Fruit fly (Drosophila melanogaster) whole organism, wandering third instar larva: Measurements from ENCODE around the gene TTLL3B.

Source experiments
- CrebA ChIP-seq: fragments of 200-800 bp; sonication (Bioruptor generic); optimal IDR thresholded peaks from 2 replicates; lab custom pipeline; 2016; ENCODE audit warnings: missing biosample characterization, mild to moderate bottlenecking, missing genetic modification characterization, borderline replicate concordance
- HLH106 ChIP-seq: fragments of 200-800 bp; optimal IDR thresholded peaks from 3 replicates; lab custom pipeline; 2019; ENCODE audit warnings: missing biosample characterization, mild to moderate bottlenecking, missing genetic modification characterization, moderate library complexity
- Hr83 ChIP-seq: fragments of 200-300 bp; sonication (Bioruptor generic); optimal IDR thresholded peaks from 2 replicates; lab custom pipeline; 2016; ENCODE audit warnings: missing biosample characterization, mild to moderate bottlenecking, missing genetic modification characterization, moderate library complexity; ENCODE audit not compliant: poor library complexity, severe bottlenecking
- Jra ChIP-seq: sonication (Bioruptor generic); optimal IDR thresholded peaks from 2 replicates; lab custom pipeline; 2016; ENCODE audit warnings: missing biosample characterization, missing genetic modification characterization
- Rel ChIP-seq, 2 experiments: fragments of 200-800 bp; sonication (Bioruptor generic) in 1 of 2; optimal IDR thresholded peaks; 2 replicates in 1 of 2; 3 replicates in 1 of 2; lab custom pipeline; 2016 to 2019; ENCODE audit warnings: mild to moderate bottlenecking in 2 of 2, missing biosample characterization in 2 of 2, missing genetic modification characterization in 2 of 2, moderate library complexity in 1 of 2
- ey ChIP-seq: fragments of 200-800 bp; sonication (Bioruptor generic); optimal IDR thresholded peaks from 2 replicates; lab custom pipeline; 2016; ENCODE audit warnings: missing biosample characterization, missing genetic modification characterization
- fru ChIP-seq: fragments of 200-800 bp; sonication (Bioruptor generic); optimal IDR thresholded peaks from 3 replicates; lab custom pipeline; 2016; ENCODE audit warnings: missing biosample characterization, mild to moderate bottlenecking, missing genetic modification characterization
- h ChIP-seq: fragments of 200-800 bp; sonication (Bioruptor generic); optimal IDR thresholded peaks from 3 replicates; lab custom pipeline; 2016; ENCODE audit warnings: missing biosample characterization, mild to moderate bottlenecking, missing genetic modification characterization
- lola ChIP-seq: fragments of >200 bp; optimal IDR thresholded peaks from 2 replicates; lab custom pipeline; 2017; ENCODE audit warnings: missing biosample characterization, missing genetic modification characterization
- psq ChIP-seq: fragments of 200-800 bp; sonication (Bioruptor generic); optimal IDR thresholded peaks from 3 replicates; lab custom pipeline; 2017; ENCODE audit warnings: missing biosample characterization, mild to moderate bottlenecking, missing genetic modification characterization, moderate library complexity
- sage ChIP-seq: fragments of 200-800 bp; sonication (Bioruptor generic); optimal IDR thresholded peaks from 2 replicates; lab custom pipeline; 2016; ENCODE audit warnings: missing biosample characterization, mild to moderate bottlenecking, missing genetic modification characterization
- usp ChIP-seq: fragments of >200 bp; optimal IDR thresholded peaks from 2 replicates; lab custom pipeline; 2017; ENCODE audit warnings: missing biosample characterization, missing genetic modification characterization
- woc ChIP-seq: sonication (Bioruptor generic); optimal IDR thresholded peaks from 2 replicates; lab custom pipeline; 2016; ENCODE audit warnings: missing biosample characterization, mild to moderate bottlenecking, missing genetic modification characterization

- TF ChIP-seq Jra (GFP tag; lab: Kevin White, UChicago) (no peak), h (GFP tag; lab: Kevin White, UChicago) (no peak), HLH106 (tag; lab: Kevin White, UChicago) (no peak), Rel (GFP tag; optimal IDR thresholded peaks at IDR 0.05; lab: Kevin White, UChicago) (no peak), Rel (tag; optimal IDR thresholded peaks at IDR 0.05; lab: Kevin White, UChicago) (no peak), usp (no peak), Hr83 (GFP tag; lab: Kevin White, UChicago) (no peak), psq (GFP tag; lab: Kevin White, UChicago) (no peak), ey (GFP tag; lab: Kevin White, UChicago) (no peak), lola (GFP tag; lab: Kevin White, UChicago) (no peak), fru (no peak), woc (GFP tag; lab: Kevin White, UChicago) (no peak), CrebA (GFP tag; lab: Kevin White, UChicago) (no peak), sage (GFP tag; lab: Kevin White, UChicago) (no peak)
These were observed 26.9 kb downstream of the TTLL3B start, which contains the start of gene CG11322 for dm6 chr2L:6759528-6759927.
